Worm (Caenorhabditis elegans): ENCODE data around the gene T19D12.5.

Gene T19D12.5

DNA sequence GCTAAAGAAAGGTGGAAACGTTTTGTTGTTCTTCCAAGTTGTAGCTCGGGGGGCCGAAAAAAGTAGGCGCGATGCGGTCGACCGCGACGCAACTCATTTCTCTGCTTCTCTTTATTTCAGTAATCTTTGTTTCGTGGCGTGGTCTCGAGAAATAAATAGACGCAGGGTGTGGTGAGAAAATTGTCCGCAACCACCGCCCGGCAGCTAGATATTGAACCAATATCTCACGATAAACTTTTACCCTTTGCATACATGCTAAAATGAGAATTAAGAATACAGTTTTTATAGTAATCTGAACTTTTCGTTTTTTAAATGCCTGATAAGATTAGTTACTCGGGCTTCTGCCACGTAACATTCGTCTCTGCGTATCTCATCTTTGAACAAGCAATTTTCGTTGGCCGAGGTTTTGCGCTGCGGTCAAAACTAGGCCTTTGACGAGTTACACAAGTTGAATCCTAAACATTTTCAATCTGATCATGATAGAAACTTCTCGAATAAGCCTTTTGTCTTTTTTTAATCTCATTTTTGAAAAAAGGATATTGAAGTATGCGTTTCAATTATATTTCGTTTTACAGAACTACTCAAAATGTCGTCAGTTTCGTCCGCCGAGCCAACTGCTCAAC, 47.7 kb upstream of the T19D12.5 start, which contains the start of gene gyf-1 (continued):
- TF ChIP-seq lin-11 (tag; optimal IDR thresholded peaks at IDR 0.05): no peak
- TF ChIP-seq ref-2 (tag; optimal IDR thresholded peaks at IDR 0.05): no peak
- no peak for TF ChIP-seq ceh-19 (GFP tag; optimal IDR thresholded peaks at IDR 0.05)
- TF ChIP-seq ttx-3 (tag; optimal IDR thresholded peaks at IDR 0.05): no peak

DNA sequence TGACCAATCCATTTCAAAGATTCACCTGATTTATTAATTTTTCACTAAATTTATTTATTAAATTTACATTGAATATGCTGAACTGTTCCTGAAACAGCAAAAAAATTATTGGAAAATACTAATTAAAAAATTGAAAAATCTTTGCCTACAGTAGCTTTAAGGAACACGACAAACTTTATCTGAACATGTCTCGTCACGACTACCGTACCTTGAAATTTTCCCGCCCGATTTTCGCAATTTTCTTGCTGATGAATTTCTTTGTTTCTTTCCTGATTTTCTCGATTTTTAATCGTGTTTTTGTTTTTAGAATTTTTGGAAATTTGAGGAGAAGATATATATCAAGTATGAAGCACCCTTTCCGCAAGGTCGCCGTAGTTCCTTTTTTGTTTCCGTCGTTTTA, 46.9 kb upstream of the T19D12.5 start:
- TF ChIP-seq pat-9 (tag; optimal IDR thresholded peaks at IDR 0.05): no peak
- no peak for TF ChIP-seq pros-1 (tag; optimal IDR thresholded peaks at IDR 0.05)
- TF ChIP-seq ceh-48 (tag; optimal IDR thresholded peaks at IDR 0.05): no peak
- no peak for TF ChIP-seq ceh-34 (tag; optimal IDR thresholded peaks at IDR 0.05)
- TF ChIP-seq hlh-15 (tag; optimal IDR thresholded peaks at IDR 0.05): no peak
- no peak for TF ChIP-seq gmeb-2 (tag; optimal IDR thresholded peaks at IDR 0.05)
- no peak for TF ChIP-seq ceh-31 (tag; optimal IDR thresholded peaks at IDR 0.05)
- no peak for TF ChIP-seq fax-1 (tag; optimal IDR thresholded peaks at IDR 0.05)
- TF ChIP-seq syd-9 (tag; optimal IDR thresholded peaks at IDR 0.05): no peak

DNA sequence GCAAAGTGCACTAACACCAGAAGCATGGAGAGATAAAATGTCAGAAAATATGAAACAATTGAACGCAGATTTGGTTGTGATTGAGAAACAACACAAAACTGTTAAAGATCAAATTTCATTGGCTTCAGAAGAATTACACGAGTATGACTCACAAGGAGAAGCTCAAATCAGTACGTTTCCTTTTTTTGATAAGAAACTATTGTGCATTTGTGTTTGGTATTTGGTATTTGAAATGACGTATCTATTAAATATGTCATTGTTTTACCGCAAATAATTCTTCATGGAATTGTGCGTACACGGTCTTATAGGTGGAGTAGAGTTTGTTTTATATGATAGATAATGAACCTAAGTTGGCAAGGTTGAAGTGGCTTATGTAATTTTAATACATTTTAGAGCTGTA, 45.4 kb upstream of the T19D12.5 start:
- TF ChIP-seq elt-2 (tag; optimal IDR thresholded peaks at IDR 0.05): no peak
- no peak for TF ChIP-seq ztf-16 (tag; optimal IDR thresholded peaks at IDR 0.05)
- TF ChIP-seq tbx-7 (tag; optimal IDR thresholded peaks at IDR 0.05): no peak
- TF ChIP-seq unc-86 (tag; optimal IDR thresholded peaks at IDR 0.05): no peak
- no peak for TF ChIP-seq C38D4.7 (GFP tag; optimal IDR thresholded peaks at IDR 0.05)
- TF ChIP-seq pag-3 (tag; optimal IDR thresholded peaks at IDR 0.05; ENCODE audit: borderline replicate concordance): no peak
- TF ChIP-seq ceh-31 (tag; optimal IDR thresholded peaks at IDR 0.05): no peak
- no peak for TF ChIP-seq ceh-24 (tag; optimal IDR thresholded peaks at IDR 0.05)
- TF ChIP-seq pha-4 (tag; optimal IDR thresholded peaks at IDR 0.05): no peak

DNA sequence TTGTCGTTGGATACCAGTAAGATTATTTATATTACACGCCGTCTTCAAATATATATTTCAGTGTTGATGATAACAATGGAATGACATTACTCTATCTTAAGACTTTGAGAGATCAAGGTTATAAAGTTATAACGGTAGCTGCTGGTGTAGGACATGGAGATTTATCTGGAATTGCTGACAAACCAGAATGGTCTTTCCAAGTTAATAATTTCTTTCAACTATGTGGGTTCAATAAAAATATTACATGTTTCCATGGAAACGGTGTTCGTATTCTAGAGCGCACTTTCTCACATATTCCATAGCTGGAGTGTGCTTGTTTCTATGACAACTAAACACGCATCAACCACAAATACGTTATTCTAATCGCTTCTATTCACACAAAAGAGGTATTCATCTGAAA, 43.7 kb upstream of the T19D12.5 start, which contains the start of gene ift-74:
ift-74 (plus strand) TSS at position 301 of the 400 bp plus-strand sequence.
- TF ChIP-seq rnt-1 (tag; optimal IDR thresholded peaks at IDR 0.05): no peak
- no peak for TF ChIP-seq unc-42 (tag; optimal IDR thresholded peaks at IDR 0.05)
- TF ChIP-seq Y22D7AL.16 (tag; optimal IDR thresholded peaks at IDR 0.05): no peak

DNA sequence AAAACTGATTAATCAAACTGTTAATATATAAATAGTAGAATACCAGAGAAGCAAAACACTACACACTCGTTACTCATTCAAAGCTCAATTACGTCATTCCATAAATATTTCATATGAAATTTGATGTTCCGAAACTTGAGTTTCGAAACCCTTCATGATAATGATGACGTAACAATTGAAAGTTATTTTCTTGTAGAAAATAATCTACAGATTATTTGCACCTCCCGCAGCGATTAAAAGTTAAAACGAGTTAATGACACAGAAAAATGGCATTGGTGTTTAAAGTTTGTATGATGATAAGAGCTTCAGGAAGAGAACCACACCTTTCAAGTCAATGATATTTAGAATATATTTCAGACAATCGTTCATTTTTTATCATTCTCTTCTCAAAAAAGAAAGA, 37.9 kb upstream of the T19D12.5 start, which contains the start of gene H43E16.1:
H43E16.1 (plus strand) TSS at position 375 of the 400 bp plus-strand sequence.
- TF ChIP-seq che-1 (tag; optimal IDR thresholded peaks at IDR 0.05) (no peak), pag-3 (tag; optimal IDR thresholded peaks at IDR 0.05; ENCODE audit: borderline replicate concordance) (no peak), ceh-2 (tag; optimal IDR thresholded peaks at IDR 0.05) (no peak), unc-42 (tag; optimal IDR thresholded peaks at IDR 0.05) (no peak), pax-1 (tag; optimal IDR thresholded peaks at IDR 0.05) (no peak), ahr-1 (tag; optimal IDR thresholded peaks at IDR 0.05) (no peak), ceh-48 (tag; optimal IDR thresholded peaks at IDR 0.05) (no peak), hlh-13 (GFP tag; optimal IDR thresholded peaks at IDR 0.05) (no peak), ceh-45 (GFP tag; IDR thresholded peaks at IDR 0.05) (no peak), unc-86 (tag; optimal IDR thresholded peaks at IDR 0.05) (no peak)

DNA sequence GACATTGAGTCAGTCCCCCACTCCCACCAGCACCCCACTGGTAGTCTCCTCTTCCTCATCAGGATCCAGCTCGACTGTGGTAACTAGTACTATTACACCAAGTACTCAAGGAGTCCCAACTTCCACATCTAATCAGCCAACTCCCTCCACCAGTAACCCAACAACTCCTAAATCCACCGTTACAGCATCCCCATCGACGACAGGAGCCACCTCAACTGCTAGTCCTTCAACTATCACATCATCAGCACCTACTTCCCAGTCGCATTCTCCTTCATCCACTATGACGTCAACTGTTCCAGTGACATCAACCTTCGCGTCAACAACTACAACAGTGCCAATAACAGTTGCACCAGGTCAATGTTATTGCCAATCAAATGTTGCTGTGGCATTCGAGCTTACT, 32.5 kb upstream of the T19D12.5 start:
- TF ChIP-seq tbx-7 (tag; optimal IDR thresholded peaks at IDR 0.05): no peak
- TF ChIP-seq ceh-14 (tag; optimal IDR thresholded peaks at IDR 0.05): no peak
